Worm (Caenorhabditis elegans): ENCODE results near the gene hot-6.

DNA sequence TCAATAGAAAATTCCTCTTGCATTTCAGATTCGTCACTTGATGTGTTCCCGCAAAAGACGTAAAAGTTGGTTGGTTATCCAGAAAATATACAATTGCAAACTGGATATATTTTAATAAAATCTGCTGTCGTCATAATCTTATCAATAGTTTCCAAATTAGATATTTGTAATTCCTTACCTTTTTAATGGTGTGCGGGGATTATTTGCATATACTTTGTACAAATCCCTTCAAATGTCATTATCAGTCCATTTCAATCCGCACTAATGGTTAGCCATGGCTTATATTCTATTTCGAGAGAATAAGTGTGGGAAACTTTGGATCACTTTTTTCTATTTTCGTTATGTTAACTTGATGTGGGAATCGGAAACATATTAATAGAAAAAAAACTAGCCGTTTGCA is 18.6 kb downstream of the hot-6 start:
- TF ChIP-seq fkh-10 (GFP tag; optimal IDR thresholded peaks at IDR 0.05), result no peak
- TF ChIP-seq blmp-1 (tag; optimal IDR thresholded peaks at IDR 0.05), result no peak
- no peak for TF ChIP-seq sptf-1 (tag; optimal IDR thresholded peaks at IDR 0.05)
- no peak for TF ChIP-seq pqm-1 (tag; optimal IDR thresholded peaks at IDR 0.05)
- TF ChIP-seq aly-2 (tag; optimal IDR thresholded peaks at IDR 0.05), result no peak
